Fruit fly (Drosophila melanogaster) whole organism: Measurements from ENCODE around the gene bol.

ENCODE experiments used
- EcR ChIP-seq, 2 experiments: fragments of >200 bp; optimal IDR thresholded peaks; 2 replicates each; lab custom pipeline; 2017; ENCODE audit warnings: missing biosample characterization in 2 of 2, missing genetic modification characterization in 2 of 2, missing genetic modification reagents in 2 of 2
- usp ChIP-seq: fragments of >200 bp; optimal IDR thresholded peaks from 2 replicates; lab custom pipeline; 2017; ENCODE audit warnings: missing biosample characterization, missing genetic modification characterization, mixed read lengths

DNA sequence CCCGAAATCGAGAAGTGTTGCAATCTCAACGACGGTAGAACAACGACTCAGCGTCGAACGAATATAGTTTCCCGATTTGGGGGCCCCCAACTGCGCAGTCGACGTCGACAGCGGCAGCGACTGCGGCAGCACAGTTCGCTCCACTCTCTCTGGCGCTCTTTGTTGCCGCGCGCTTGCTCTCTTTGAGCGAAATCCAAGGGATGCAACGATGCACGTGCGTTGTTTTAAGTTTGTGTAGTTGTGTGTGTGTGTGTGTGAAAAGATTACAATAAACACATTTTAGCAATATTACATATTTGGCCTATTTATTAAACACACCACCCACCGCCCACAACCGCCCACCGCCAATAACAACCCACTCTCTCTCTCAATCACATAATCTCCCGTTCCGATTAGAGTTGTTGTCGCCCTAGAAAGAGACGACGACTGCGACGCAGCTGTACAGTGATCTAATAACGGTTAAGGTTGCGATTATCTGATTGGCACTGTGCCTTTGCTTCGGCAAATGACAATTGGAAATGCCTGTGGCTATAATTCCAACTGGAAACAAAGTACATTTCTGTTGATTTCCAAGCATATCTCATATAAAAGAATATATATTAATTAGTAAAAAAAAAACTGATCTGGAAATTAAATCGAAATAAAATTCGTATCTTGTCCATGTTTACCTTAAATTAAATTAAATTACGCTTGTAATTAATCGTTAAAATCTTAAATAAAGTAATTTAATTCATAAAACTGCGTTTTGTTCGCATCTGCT lies 8.8 kb downstream of the bol start:
- TF ChIP-seq usp (GFP tag; lab: Kevin White, UChicago) (no peak), EcR (GFP tag; optimal IDR thresholded peaks at IDR 0.05; lab: Kevin White, UChicago) (no peak)
